Worm (Caenorhabditis elegans) whole organism, L2 larva: ENCODE measurements around the gene sor-1.

Experiments
- C34F6.9 ChIP-seq: fragments of 150-350 bp; optimal IDR thresholded peaks from 2 replicates; lab custom pipeline; 2014; ENCODE audit warnings: missing biosample characterization, missing genetic modification characterization
- F13H6.1 ChIP-seq: sonication (generic microtip); optimal IDR thresholded peaks from 2 replicates; lab custom pipeline; 2016; ENCODE audit warnings: missing genetic modification characterization, missing compliant biosample characterization
- Y55F3AM.14 ChIP-seq: fragments of 200-800 bp; sonication (Bioruptor generic); optimal IDR thresholded peaks from 2 replicates; lab custom pipeline; 2018; ENCODE audit warnings: mild to moderate bottlenecking, missing genetic modification characterization, missing compliant biosample characterization
- ZK546.5 ChIP-seq: sonication (generic microtip); optimal IDR thresholded peaks from 2 replicates; lab custom pipeline; 2017; ENCODE audit warnings: missing biosample characterization, missing genetic modification characterization
- ama-1 ChIP-seq: fragments of 150-350 bp; optimal IDR thresholded peaks from 2 replicates; lab custom pipeline; 2018; ENCODE audit warnings: inconsistent platforms
- blmp-1 ChIP-seq: sonication (generic microtip); optimal IDR thresholded peaks from 2 replicates; lab custom pipeline; 2017; ENCODE audit warnings: missing genetic modification characterization, mild to moderate bottlenecking, missing compliant biosample characterization, antibody characterized with exemption, moderate library complexity; ENCODE audit not compliant: insufficient read depth
- ceh-16 ChIP-seq: fragments of 150-350 bp; optimal IDR thresholded peaks from 2 replicates; lab custom pipeline; 2014; ENCODE audit warnings: missing biosample characterization, missing genetic modification characterization
- ceh-82 ChIP-seq: fragments of 150-350 bp; optimal IDR thresholded peaks from 2 replicates; lab custom pipeline; 2014; ENCODE audit warnings: missing biosample characterization, missing genetic modification characterization
- crh-2 ChIP-seq: sonication (generic microtip); optimal IDR thresholded peaks from 2 replicates; lab custom pipeline; 2017; ENCODE audit warnings: missing biosample characterization, missing genetic modification characterization
- elt-1 ChIP-seq: fragments of 150-350 bp; optimal IDR thresholded peaks from 2 replicates; lab custom pipeline; 2014; ENCODE audit warnings: missing biosample characterization, missing genetic modification characterization
- elt-3 ChIP-seq: sonication (generic microtip); optimal IDR thresholded peaks from 2 replicates; lab custom pipeline; 2017; ENCODE audit warnings: missing biosample characterization, missing genetic modification characterization
- fos-1 ChIP-seq: fragments of 150-350 bp; optimal IDR thresholded peaks from 2 replicates; lab custom pipeline; 2014; ENCODE audit warnings: missing biosample characterization, missing genetic modification characterization
- gmeb-1 ChIP-seq: fragments of 150-350 bp; optimal IDR thresholded peaks from 2 replicates; lab custom pipeline; 2014; ENCODE audit warnings: missing biosample characterization, missing genetic modification characterization
- lin-39 ChIP-seq: fragments of 150-350 bp; optimal IDR thresholded peaks from 2 replicates; lab custom pipeline; 2014; ENCODE audit warnings: missing biosample characterization, missing genetic modification reagents, missing genetic modification characterization
- lsy-2 ChIP-seq, 2 experiments: fragments of 150-350 bp in 1 of 2; sonication (generic microtip) in 1 of 2; optimal IDR thresholded peaks; 2 replicates each; lab custom pipeline; 2014 to 2017; ENCODE audit warnings: missing biosample characterization in 2 of 2, missing genetic modification characterization in 2 of 2
- mab-5 ChIP-seq: fragments of 150-350 bp; optimal IDR thresholded peaks from 2 replicates; lab custom pipeline; 2014; ENCODE audit warnings: missing biosample characterization, missing genetic modification characterization
- mbf-1 ChIP-seq: sonication (generic microtip); optimal IDR thresholded peaks from 2 replicates; lab custom pipeline; 2017; ENCODE audit warnings: missing biosample characterization, missing genetic modification characterization
- mdl-1 ChIP-seq, 2 experiments: fragments of 150-350 bp in 1 of 2; sonication (generic microtip) in 1 of 2; optimal IDR thresholded peaks; 2 replicates each; lab custom pipeline; 2017; ENCODE audit warnings: missing biosample characterization in 2 of 2, missing genetic modification characterization in 2 of 2
- nhr-10 ChIP-seq: sonication (generic microtip); optimal IDR thresholded peaks from 2 replicates; lab custom pipeline; 2017; ENCODE audit warnings: missing biosample characterization, missing genetic modification characterization
- nhr-11 ChIP-seq: fragments of 150-350 bp; optimal IDR thresholded peaks from 2 replicates; lab custom pipeline; 2014; ENCODE audit warnings: missing biosample characterization, missing genetic modification characterization
- nhr-12 ChIP-seq: fragments of 150-350 bp; optimal IDR thresholded peaks from 2 replicates; lab custom pipeline; 2014; ENCODE audit warnings: missing biosample characterization, missing genetic modification characterization
- nhr-129 ChIP-seq: fragments of 150-350 bp; optimal IDR thresholded peaks from 2 replicates; lab custom pipeline; 2014; ENCODE audit warnings: missing biosample characterization, missing genetic modification characterization
- nhr-21 ChIP-seq: fragments of 150-350 bp; optimal IDR thresholded peaks from 2 replicates; lab custom pipeline; 2014; ENCODE audit warnings: missing biosample characterization, missing genetic modification characterization
- nhr-23 ChIP-seq: fragments of 150-350 bp; optimal IDR thresholded peaks from 2 replicates; lab custom pipeline; 2014; ENCODE audit warnings: missing biosample characterization, missing genetic modification reagents, missing genetic modification characterization
- nhr-237 ChIP-seq: fragments of 150-350 bp; optimal IDR thresholded peaks from 2 replicates; lab custom pipeline; 2014; ENCODE audit warnings: missing biosample characterization, missing genetic modification characterization
- nhr-25 ChIP-seq: fragments of 150-350 bp; sonication (generic microtip); optimal IDR thresholded peaks from 3 replicates; lab custom pipeline; 2014; ENCODE audit warnings: missing biosample characterization, missing genetic modification characterization
- nhr-6 ChIP-seq: fragments of 150-350 bp; optimal IDR thresholded peaks from 2 replicates; lab custom pipeline; 2014; ENCODE audit warnings: missing biosample characterization, missing genetic modification characterization
- nhr-77 ChIP-seq: fragments of 150-350 bp; optimal IDR thresholded peaks from 2 replicates; lab custom pipeline; 2014; ENCODE audit warnings: missing biosample characterization, missing genetic modification characterization
- peb-1 ChIP-seq: fragments of 150-350 bp; optimal IDR thresholded peaks from 2 replicates; lab custom pipeline; 2014; ENCODE audit warnings: missing biosample characterization, missing genetic modification characterization
- sem-4 ChIP-seq: fragments of 150-350 bp; optimal IDR thresholded peaks from 2 replicates; lab custom pipeline; 2014; ENCODE audit warnings: missing biosample characterization, missing genetic modification reagents, missing genetic modification characterization
- skn-1 ChIP-seq: sonication (generic microtip); optimal IDR thresholded peaks from 2 replicates; lab custom pipeline; 2017; ENCODE audit warnings: missing biosample characterization, missing genetic modification characterization
- sma-3 ChIP-seq: sonication (generic microtip); optimal IDR thresholded peaks from 2 replicates; lab custom pipeline; 2016; ENCODE audit warnings: missing genetic modification reagents, missing genetic modification characterization, missing compliant biosample characterization
- snpc-4 ChIP-seq: fragments of 150-350 bp; optimal IDR thresholded peaks from 2 replicates; lab custom pipeline; 2014; ENCODE audit warnings: missing biosample characterization, missing genetic modification characterization
- unc-39 ChIP-seq: fragments of 150-350 bp; optimal IDR thresholded peaks from 2 replicates; lab custom pipeline; 2014; ENCODE audit warnings: missing biosample characterization, missing genetic modification characterization
- unc-55 ChIP-seq: fragments of 150-350 bp; sonication (generic microtip); optimal IDR thresholded peaks from 3 replicates; lab custom pipeline; 2014; ENCODE audit warnings: missing biosample characterization, missing genetic modification reagents, missing genetic modification characterization
- ztf-1 ChIP-seq: fragments of 200-800 bp; sonication (Bioruptor generic); conservative IDR thresholded peaks from 2 replicates; pipeline ENCODE4 v1.3.6; 2022; ENCODE audit warnings: missing genetic modification characterization, missing compliant biosample characterization
- ztf-11 ChIP-seq: sonication (generic microtip); optimal IDR thresholded peaks from 2 replicates; lab custom pipeline; 2017; ENCODE audit warnings: missing biosample characterization, missing genetic modification characterization
- ztf-4 ChIP-seq: fragments of 150-350 bp; optimal IDR thresholded peaks from 2 replicates; lab custom pipeline; 2014; ENCODE audit warnings: missing biosample characterization, missing genetic modification characterization

Gene sor-1

DNA sequence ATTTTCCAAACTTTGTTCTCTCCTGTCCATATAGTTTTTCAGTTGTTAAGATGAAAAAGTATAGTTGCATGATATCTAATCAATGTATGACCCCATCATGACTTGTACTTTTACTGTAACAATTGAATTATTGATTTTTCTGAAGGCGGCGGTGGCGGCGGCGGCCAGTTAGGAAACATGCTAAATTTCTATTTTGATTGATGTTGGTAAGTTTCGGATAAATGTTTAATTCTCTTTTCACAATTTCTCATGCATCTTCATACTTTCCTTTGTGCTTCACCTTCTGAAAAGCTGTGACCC, at the start of gene sor-1:
sor-1 (plus strand) TSS at position 201 of the 300 bp plus-strand sequence.
- TF ChIP-seq ztf-11 (tag; lab: Kevin White, UChicago) (no peak), nhr-23 (tag; lab: Kevin White, UChicago) (no peak), crh-2 (tag; lab: Kevin White, UChicago) (no peak), fos-1 (tag; lab: Kevin White, UChicago) (no peak)

DNA sequence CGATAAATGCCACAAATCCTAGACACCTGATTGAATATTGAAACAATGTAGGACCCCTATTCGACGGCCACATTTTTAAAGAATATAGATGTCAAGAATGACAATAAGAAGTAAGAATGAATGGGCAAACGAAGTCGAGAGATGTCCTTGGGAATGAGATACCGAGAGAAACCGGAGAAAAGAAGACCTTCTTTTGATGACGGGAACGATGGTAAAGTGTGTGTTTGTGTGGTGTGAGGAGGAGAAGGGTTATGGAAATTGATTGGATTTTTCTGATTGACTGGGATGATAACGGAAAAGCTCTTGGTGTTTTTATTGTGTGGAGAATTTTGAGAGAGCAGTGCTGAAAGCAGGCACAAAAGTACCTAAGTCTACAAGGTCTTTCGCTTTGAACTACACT, 49.3 kb upstream of the sor-1 start, which contains the start of gene R05D3.9:
R05D3.9 (minus strand) TSS at position 101 of the 400 bp plus-strand sequence.
- TF ChIP-seq gmeb-1, result no peak
- TF ChIP-seq ztf-1, result no peak

DNA sequence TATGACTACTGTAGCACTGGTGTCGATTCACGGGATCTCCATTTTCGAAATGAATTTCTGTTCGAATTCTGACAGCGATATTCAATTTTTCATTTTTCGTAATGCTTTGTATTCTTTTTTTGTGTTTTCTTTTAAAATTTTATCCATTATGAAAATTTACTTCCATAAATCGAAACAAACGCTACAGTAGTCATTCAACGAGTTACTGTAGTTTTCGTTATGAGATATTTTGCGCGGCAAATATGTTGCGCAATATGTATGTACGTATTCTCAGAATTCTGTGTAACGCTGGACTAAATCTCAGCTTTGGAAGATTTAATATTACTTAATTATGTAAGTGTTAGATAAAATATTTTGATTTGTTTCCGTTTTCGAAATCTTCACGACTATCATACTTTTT, 48.8 kb upstream of the sor-1 start:
- TF ChIP-seq mbf-1 (tag; lab: Kevin White, UChicago) (no peak), ama-1 (lab: Kevin White, UChicago) (no peak), elt-1 (tag; lab: Kevin White, UChicago) (no peak), sem-4 (no peak), peb-1 (tag; lab: Kevin White, UChicago) (no peak), unc-39 (tag; lab: Kevin White, UChicago) (no peak), elt-3 (tag; lab: Kevin White, UChicago) (no peak), sma-3 (GFP tag; lab: Kevin White, UChicago) (no peak), nhr-6 (tag; lab: Kevin White, UChicago) (no peak), nhr-12 (tag; lab: Kevin White, UChicago) (no peak)

DNA sequence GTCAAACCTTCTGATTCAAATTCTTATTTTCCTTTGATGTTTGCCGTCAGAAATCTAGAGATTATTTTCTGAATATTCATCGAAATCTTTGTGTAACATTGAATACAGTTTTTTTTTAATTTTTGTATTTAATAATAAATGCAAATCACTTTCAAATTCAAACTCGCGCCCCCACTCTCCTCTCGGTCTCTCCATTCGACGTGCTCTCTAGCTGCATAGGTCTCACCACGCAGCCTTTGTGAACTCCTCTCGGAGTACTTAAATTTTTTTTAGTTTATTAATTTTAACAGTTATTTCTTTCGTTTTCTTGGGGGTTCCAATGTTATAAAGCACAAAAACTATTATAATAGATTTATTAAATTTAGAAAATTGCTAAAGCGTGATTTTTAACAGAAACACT, 47.8 kb upstream of the sor-1 start:
- peak; percentile 16 for TF ChIP-seq unc-55 (GFP tag; lab: Kevin White, UChicago)
- TF ChIP-seq mab-5 (tag; lab: Kevin White, UChicago), result no peak
- no peak for TF ChIP-seq ztf-4

DNA sequence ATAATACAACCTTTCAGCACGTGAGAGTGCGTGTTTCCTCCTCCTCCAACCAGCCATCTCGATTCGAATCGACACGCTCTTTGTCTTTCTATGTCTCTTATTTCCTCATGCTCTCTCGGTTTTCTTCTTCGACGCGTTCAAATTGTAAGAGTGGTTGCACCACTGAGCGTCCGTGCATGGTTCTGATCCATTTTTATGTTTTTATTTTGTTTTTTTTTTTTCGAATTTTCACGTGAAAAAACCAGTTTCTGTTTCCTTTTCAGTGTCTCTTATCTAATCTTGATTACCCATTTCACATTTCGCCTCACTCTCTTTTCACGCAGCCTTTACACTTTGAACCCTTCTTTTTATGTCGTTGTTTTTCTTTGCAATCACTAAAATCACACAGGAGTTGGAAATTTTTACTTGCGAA, 47.1 kb upstream of the sor-1 start:
- TF ChIP-seq fos-1 (tag; lab: Kevin White, UChicago) (peak; percentile 46), ZK546.5 (tag; lab: Kevin White, UChicago) (no peak), elt-3 (tag; lab: Kevin White, UChicago) (no peak), blmp-1 (tag; lab: Kevin White, UChicago) (peak; percentile 52), skn-1 (no peak), unc-39 (tag; lab: Kevin White, UChicago) (no peak), sem-4 (no peak), Y55F3AM.14 (GFP tag; lab: Kevin White, UChicago) (peak; percentile 39), snpc-4 (tag; lab: Kevin White, UChicago) (no peak), nhr-10 (tag; lab: Kevin White, UChicago) (no peak), mbf-1 (tag; lab: Kevin White, UChicago) (no peak), lsy-2 (tag; optimal IDR thresholded peaks at IDR 0.05; lab: Kevin White, UChicago) (peak in 1 of 2 experiments; percentile 63), nhr-21 (tag; lab: Kevin White, UChicago) (peak; percentile 53), sma-3 (GFP tag; lab: Kevin White, UChicago) (peak; percentile 2), ceh-82 (tag; lab: Kevin White, UChicago) (no peak), ztf-1 (no peak), mab-5 (tag; lab: Kevin White, UChicago) (no peak), nhr-11 (tag; lab: Kevin White, UChicago) (no peak), mdl-1 (tag; optimal IDR thresholded peaks at IDR 0.05; lab: Kevin White, UChicago) (peak in 1 of 2 experiments; percentile 17), F13H6.1 (tag; lab: Kevin White, UChicago) (peak; percentile 54), ztf-11 (tag; lab: Kevin White, UChicago) (no peak), nhr-237 (tag; lab: Kevin White, UChicago) (no peak), ceh-16 (tag; lab: Kevin White, UChicago) (no peak), peb-1 (tag; lab: Kevin White, UChicago) (no peak), C34F6.9 (peak; percentile 68), nhr-25 (tag; lab: Kevin White, UChicago) (peak; percentile 53), unc-55 (GFP tag; lab: Kevin White, UChicago) (peak; percentile 2), nhr-129 (tag; lab: Kevin White, UChicago) (peak; percentile 50), crh-2 (tag; lab: Kevin White, UChicago) (peak; percentile 39), nhr-77 (tag; lab: Kevin White, UChicago) (no peak), lin-39 (tag; lab: Kevin White, UChicago) (no peak), elt-1 (tag; lab: Kevin White, UChicago) (no peak), ztf-4 (no peak)
